Worm (Caenorhabditis elegans) whole organism, L1 larva: ENCODE data around the gene erg-28.

Source experiments
- C04F5.9 ChIP-seq: sonication (generic microtip); optimal IDR thresholded peaks from 2 replicates; lab custom pipeline; 2016; ENCODE audit warnings: missing genetic modification characterization, missing compliant biosample characterization
- C34B4.2 ChIP-seq: sonication (generic microtip); optimal IDR thresholded peaks from 2 replicates; lab custom pipeline; 2017; ENCODE audit warnings: mild to moderate bottlenecking, missing genetic modification characterization, missing compliant biosample characterization
- Y116A8C.19 ChIP-seq: sonication (generic microtip); optimal IDR thresholded peaks from 2 replicates; lab custom pipeline; 2016; ENCODE audit warnings: missing compliant biosample characterization, missing genetic modification characterization, borderline replicate concordance
- aha-1 ChIP-seq: fragments of 150-350 bp; optimal IDR thresholded peaks from 2 replicates; lab custom pipeline; 2014; ENCODE audit warnings: missing biosample characterization, missing genetic modification characterization
- alr-1 ChIP-seq: fragments of 200-800 bp; sonication (Bioruptor generic); optimal IDR thresholded peaks from 2 replicates; lab custom pipeline; 2018; ENCODE audit warnings: borderline replicate concordance, mild to moderate bottlenecking, missing genetic modification characterization, missing compliant biosample characterization
- ama-1 ChIP-seq: fragments of 150-350 bp; optimal IDR thresholded peaks from 2 replicates; lab custom pipeline; 2014
- blmp-1 ChIP-seq: fragments of 150-350 bp; optimal IDR thresholded peaks from 2 replicates; lab custom pipeline; 2014; ENCODE audit warnings: missing biosample characterization, missing genetic modification characterization
- ceh-63 ChIP-seq: fragments of 200-800 bp; sonication (Bioruptor generic); optimal IDR thresholded peaks from 2 replicates; lab custom pipeline; 2018; ENCODE audit warnings: mild to moderate bottlenecking, missing genetic modification characterization, missing compliant biosample characterization
- ceh-82 ChIP-seq, 3 experiments: fragments of 150-350 bp in 1 of 3; sonication (generic microtip) in 2 of 3; optimal IDR thresholded peaks; 2 replicates each; lab custom pipeline; 2014 to 2017; ENCODE audit warnings: missing biosample characterization in 3 of 3, missing genetic modification characterization in 3 of 3
- ceh-90 ChIP-seq: sonication (generic microtip); optimal IDR thresholded peaks from 2 replicates; lab custom pipeline; 2016; ENCODE audit warnings: missing genetic modification characterization, missing compliant biosample characterization
- ces-1 ChIP-seq: fragments of 150-350 bp; optimal IDR thresholded peaks from 2 replicates; lab custom pipeline; 2014; ENCODE audit warnings: missing biosample characterization, missing genetic modification reagents, missing genetic modification characterization
- efl-1 ChIP-seq, 4 experiments: fragments of 150-350 bp; optimal IDR thresholded peaks in 3 of 4; peaks in 1 of 4; 1 replicate in 1 of 4; 2 replicates in 3 of 4; lab custom pipeline; 2014; ENCODE audit warnings: missing biosample characterization in 2 of 4, missing genetic modification characterization in 2 of 4, missing genetic modification reagents in 2 of 4
- efl-3 ChIP-seq: fragments of 200-800 bp; sonication (Bioruptor generic); optimal IDR thresholded peaks from 2 replicates; lab custom pipeline; 2018; ENCODE audit warnings: mild to moderate bottlenecking, missing genetic modification characterization, missing compliant biosample characterization
- egl-13 ChIP-seq: sonication (generic microtip); optimal IDR thresholded peaks from 2 replicates; lab custom pipeline; 2016; ENCODE audit warnings: missing genotype, missing genetic modification reagents, missing genetic modification characterization, missing compliant biosample characterization
- elt-3 ChIP-seq, 6 experiments: fragments of 150-350 bp in 1 of 6; sonication (generic microtip); optimal IDR thresholded peaks; 2 replicates each; lab custom pipeline; 2017 to 2018; ENCODE audit warnings: missing biosample characterization in 6 of 6, missing genetic modification characterization in 6 of 6, inconsistent platforms in 1 of 6
- ets-5 ChIP-seq: fragments of 200-800 bp; sonication (Bioruptor generic); IDR thresholded peaks from 2 replicates; pipeline ENCODE4 v1.3.6; 2022; ENCODE audit warnings: missing genetic modification characterization, missing compliant biosample characterization
- fkh-4 ChIP-seq: sonication (generic microtip); optimal IDR thresholded peaks from 2 replicates; lab custom pipeline; 2016; ENCODE audit warnings: missing compliant biosample characterization, missing genetic modification characterization, borderline replicate concordance
- fkh-8 ChIP-seq: sonication (generic microtip); optimal IDR thresholded peaks from 2 replicates; lab custom pipeline; 2016; ENCODE audit warnings: mild to moderate bottlenecking, missing genetic modification characterization, missing compliant biosample characterization
- fos-1 ChIP-seq: fragments of 150-350 bp; optimal IDR thresholded peaks from 2 replicates; lab custom pipeline; 2014; ENCODE audit warnings: missing biosample characterization, missing genetic modification characterization
- grh-1 ChIP-seq: fragments of 200-800 bp; sonication (Bioruptor generic); IDR thresholded peaks from 2 replicates; pipeline ENCODE4 v1.3.6; 2022; ENCODE audit warnings: missing genetic modification reagents, missing genetic modification characterization, missing compliant biosample characterization
- hlh-17 ChIP-seq: fragments of 200-800 bp; sonication (Bioruptor generic); optimal IDR thresholded peaks from 2 replicates; lab custom pipeline; 2018; ENCODE audit warnings: missing genetic modification characterization, mild to moderate bottlenecking, missing compliant biosample characterization, moderate library complexity, borderline replicate concordance
- isw-1 ChIP-seq: fragments of 200-800 bp; sonication (Bioruptor generic); IDR thresholded peaks from 2 replicates; pipeline ENCODE4 v1.3.6; 2022; ENCODE audit warnings: missing genetic modification characterization, missing compliant biosample characterization
- jun-1 ChIP-seq: fragments of 150-350 bp; optimal IDR thresholded peaks from 2 replicates; lab custom pipeline; 2014; ENCODE audit warnings: missing biosample characterization, missing genetic modification reagents, missing genetic modification characterization
- lin-13 ChIP-seq: fragments of 150-350 bp; optimal IDR thresholded peaks from 2 replicates; lab custom pipeline; 2014; ENCODE audit warnings: missing biosample characterization, missing genetic modification reagents, missing genetic modification characterization
- lin-14 ChIP-seq: fragments of 200-800 bp; sonication (Bioruptor generic); optimal IDR thresholded peaks from 2 replicates; lab custom pipeline; 2018; ENCODE audit warnings: mild to moderate bottlenecking, missing genetic modification characterization, moderate library complexity, missing compliant biosample characterization
- lin-15B ChIP-seq: fragments of 150-350 bp; sonication (generic microtip); optimal IDR thresholded peaks from 3 replicates; lab custom pipeline; 2014; ENCODE audit warnings: missing biosample characterization, missing genetic modification characterization
- lin-35 ChIP-seq, 2 experiments: fragments of 150-350 bp; optimal IDR thresholded peaks; 2 replicates each; lab custom pipeline; 2014; ENCODE audit warnings: missing biosample characterization in 2 of 2, missing genetic modification characterization in 2 of 2, missing genetic modification reagents in 2 of 2
- lir-3 ChIP-seq: sonication (generic microtip); optimal IDR thresholded peaks from 2 replicates; lab custom pipeline; 2016; ENCODE audit warnings: mild to moderate bottlenecking, missing genetic modification characterization, moderate library complexity, missing compliant biosample characterization; ENCODE audit not compliant: poor library complexity
- mdl-1 ChIP-seq, 2 experiments: fragments of 150-350 bp; optimal IDR thresholded peaks; 2 replicates each; lab custom pipeline; 2014 to 2017; ENCODE audit warnings: missing biosample characterization in 2 of 2, missing genetic modification characterization in 2 of 2, inconsistent platforms in 1 of 2
- mef-2 ChIP-seq: fragments of 150-350 bp; optimal IDR thresholded peaks from 2 replicates; lab custom pipeline; 2014; ENCODE audit warnings: missing biosample characterization, missing genetic modification characterization
- nhr-19 ChIP-seq: fragments of 200-800 bp; sonication (Bioruptor generic); conservative IDR thresholded peaks from 2 replicates; pipeline ENCODE4 v1.3.6; 2022; ENCODE audit warnings: missing genetic modification characterization, missing compliant biosample characterization
- nhr-20 ChIP-seq: sonication (generic microtip); optimal IDR thresholded peaks from 2 replicates; lab custom pipeline; 2016; ENCODE audit warnings: mild to moderate bottlenecking, missing genetic modification characterization, missing compliant biosample characterization
- nhr-28 ChIP-seq: fragments of 150-350 bp; optimal IDR thresholded peaks from 2 replicates; lab custom pipeline; 2014; ENCODE audit warnings: missing biosample characterization, missing genetic modification characterization
- nhr-47 ChIP-seq: sonication (generic microtip); optimal IDR thresholded peaks from 2 replicates; lab custom pipeline; 2016; ENCODE audit warnings: mild to moderate bottlenecking, missing genetic modification characterization, moderate library complexity, missing compliant biosample characterization
- nhr-71 ChIP-seq: sonication (generic microtip); optimal IDR thresholded peaks from 2 replicates; lab custom pipeline; 2016; ENCODE audit warnings: mild to moderate bottlenecking, missing genetic modification characterization, moderate library complexity, missing compliant biosample characterization
- nhr-76 ChIP-seq: sonication (generic microtip); optimal IDR thresholded peaks from 2 replicates; lab custom pipeline; 2017; ENCODE audit warnings: missing biosample characterization, missing genetic modification characterization
- nhr-77 ChIP-seq: fragments of 150-350 bp; optimal IDR thresholded peaks from 2 replicates; lab custom pipeline; 2014; ENCODE audit warnings: missing biosample characterization, missing genetic modification characterization
- nhr-90 ChIP-seq: sonication (generic microtip); optimal IDR thresholded peaks from 2 replicates; lab custom pipeline; 2016; ENCODE audit warnings: mild to moderate bottlenecking, missing genetic modification characterization, missing compliant biosample characterization; ENCODE audit not compliant: poor library complexity
- pax-3 ChIP-seq: fragments of 200-800 bp; sonication (Bioruptor generic); optimal IDR thresholded peaks from 2 replicates; lab custom pipeline; 2018; ENCODE audit warnings: mild to moderate bottlenecking, missing genetic modification characterization, moderate library complexity, missing compliant biosample characterization
- skn-1 ChIP-seq: fragments of 150-350 bp; optimal IDR thresholded peaks from 2 replicates; lab custom pipeline; 2014; ENCODE audit warnings: missing biosample characterization, missing genetic modification characterization
- snpc-4 ChIP-seq: fragments of 150-350 bp; optimal IDR thresholded peaks from 2 replicates; lab custom pipeline; 2014; ENCODE audit warnings: missing biosample characterization, missing genetic modification characterization
- snu-23 ChIP-seq: sonication (generic microtip); optimal IDR thresholded peaks from 2 replicates; lab custom pipeline; 2016; ENCODE audit warnings: missing genetic modification characterization, missing compliant biosample characterization
- sox-4 ChIP-seq: sonication (generic microtip); optimal IDR thresholded peaks from 2 replicates; lab custom pipeline; 2016; ENCODE audit warnings: missing genetic modification characterization, missing compliant biosample characterization
- swsn-7 ChIP-seq: sonication (generic microtip); optimal IDR thresholded peaks from 2 replicates; lab custom pipeline; 2016; ENCODE audit warnings: missing genetic modification characterization, missing compliant biosample characterization
- tbx-2 ChIP-seq: sonication (generic microtip); optimal IDR thresholded peaks from 2 replicates; lab custom pipeline; 2016; ENCODE audit warnings: missing genetic modification characterization, missing compliant biosample characterization
- unc-130 ChIP-seq: fragments of 150-350 bp; optimal IDR thresholded peaks from 2 replicates; lab custom pipeline; 2017; ENCODE audit warnings: missing biosample characterization, missing genetic modification characterization, inconsistent platforms
- unc-30 ChIP-seq: sonication (generic microtip); optimal IDR thresholded peaks from 2 replicates; lab custom pipeline; 2017; ENCODE audit warnings: missing biosample characterization, missing genetic modification characterization
- unc-62 ChIP-seq: fragments of 150-350 bp; optimal IDR thresholded peaks from 2 replicates; lab custom pipeline; 2014; ENCODE audit warnings: missing biosample characterization, missing genetic modification reagents, missing genetic modification characterization
- unc-98 ChIP-seq: fragments of 200-800 bp; sonication (Bioruptor generic); IDR thresholded peaks from 2 replicates; pipeline ENCODE4 v1.3.6; 2022; ENCODE audit warnings: missing genetic modification characterization, missing compliant biosample characterization
- xbp-1 ChIP-seq: sonication (generic microtip); optimal IDR thresholded peaks from 2 replicates; lab custom pipeline; 2016; ENCODE audit warnings: missing genetic modification characterization, missing compliant biosample characterization
- zag-1 ChIP-seq: fragments of 150-350 bp; optimal IDR thresholded peaks from 2 replicates; lab custom pipeline; 2014; ENCODE audit warnings: missing biosample characterization, missing genetic modification characterization
- zip-4 ChIP-seq: fragments of 200-800 bp; sonication (Bioruptor generic); optimal IDR thresholded peaks from 2 replicates; lab custom pipeline; 2018; ENCODE audit warnings: mild to moderate bottlenecking, missing genetic modification characterization, moderate library complexity, missing compliant biosample characterization

Gene erg-28

ce11 chrV:12635218-12635617 is 28.0 kb downstream of the erg-28 start (continued):
- TF ChIP-seq nhr-20 = peak; percentile 96
- TF ChIP-seq lir-3 (tag; lab: Kevin White, UChicago) = peak; percentile 70
- TF ChIP-seq xbp-1 (tag; lab: Kevin White, UChicago) = peak; percentile 26
- no peak for TF ChIP-seq snpc-4 (tag; lab: Kevin White, UChicago)
- TF ChIP-seq skn-1 (tag; lab: Kevin White, UChicago) = peak; percentile 58
- no peak for TF ChIP-seq sox-4 (tag; lab: Kevin White, UChicago)
- no peak for TF ChIP-seq lin-15B
- no peak for TF ChIP-seq isw-1 (GFP tag; lab: Robert Waterston, UW)
- TF ChIP-seq nhr-77 (tag; lab: Kevin White, UChicago) = no peak
- TF ChIP-seq nhr-90 (tag; lab: Kevin White, UChicago) = peak; percentile 91
- peak; percentile 87 for TF ChIP-seq grh-1 (GFP tag; lab: Robert Waterston, UW)
- no peak for TF ChIP-seq snu-23 (GFP tag; lab: Kevin White, UChicago)
- peak; percentile 7 to 84 for TF ChIP-seq lin-35 (GFP tag; optimal IDR thresholded peaks at IDR 0.05; lab: Kevin White, UChicago)
- TF ChIP-seq unc-62 (GFP tag; lab: Kevin White, UChicago) = no peak
- TF ChIP-seq ets-5 (GFP tag; lab: Robert Waterston, UW) = no peak
- TF ChIP-seq blmp-1 (tag; lab: Kevin White, UChicago) = peak; percentile 70
- peak; percentile 58 for TF ChIP-seq lin-13
- TF ChIP-seq Y116A8C.19 (tag; lab: Kevin White, UChicago) = no peak
- peak; percentile 13 for TF ChIP-seq jun-1
- TF ChIP-seq elt-3 (tag; optimal IDR thresholded peaks at IDR 0.05; lab: Kevin White, UChicago) = peak in 2 of 6 experiments; percentile 93 to 99
- TF ChIP-seq egl-13 (tag; lab: Kevin White, UChicago) = no peak
- TF ChIP-seq unc-30 = no peak
- no peak for TF ChIP-seq zag-1
- no peak for TF ChIP-seq nhr-28 (tag; lab: Kevin White, UChicago)
- TF ChIP-seq alr-1 = no peak
- TF ChIP-seq fos-1 (tag; lab: Kevin White, UChicago) = no peak
- peak; percentile 52 for TF ChIP-seq pax-3 (tag; lab: Kevin White, UChicago)
- no peak for TF ChIP-seq hlh-17 (GFP tag; lab: Kevin White, UChicago)
- TF ChIP-seq ceh-90 (tag; lab: Kevin White, UChicago) = no peak
- TF ChIP-seq ama-1 (lab: Kevin White, UChicago) = no peak
- TF ChIP-seq aha-1 = no peak
- TF ChIP-seq ceh-82 (tag; optimal IDR thresholded peaks at IDR 0.05; lab: Kevin White, UChicago) = no peak
- TF ChIP-seq efl-3 = no peak
- TF ChIP-seq ces-1 (GFP tag; lab: Kevin White, UChicago) = no peak
- TF ChIP-seq nhr-71 (tag; lab: Kevin White, UChicago) = peak; percentile 91

ce11 chrV:12636248-12636647 is 29.0 kb downstream of the erg-28 start:
- TF ChIP-seq nhr-19 (GFP tag; lab: Robert Waterston, UW) = peak; percentile 83
- peak; percentile 91 for TF ChIP-seq nhr-71 (tag; lab: Kevin White, UChicago)
- TF ChIP-seq mdl-1 (tag; optimal IDR thresholded peaks at IDR 0.05; lab: Kevin White, UChicago) = peak in 1 of 2 experiments; percentile 3
- TF ChIP-seq C34B4.2 = no peak
- TF ChIP-seq mef-2 (tag; lab: Kevin White, UChicago) = peak; percentile 60
- TF ChIP-seq skn-1 (tag; lab: Kevin White, UChicago) = no peak
- TF ChIP-seq C04F5.9 (tag; lab: Kevin White, UChicago) = no peak
- TF ChIP-seq nhr-47 (tag; lab: Kevin White, UChicago) = peak; percentile 12
- no peak for TF ChIP-seq unc-30
- no peak for TF ChIP-seq zip-4 (GFP tag; lab: Kevin White, UChicago)
- peak; percentile 27 for TF ChIP-seq swsn-7 (tag; lab: Kevin White, UChicago)
- no peak for TF ChIP-seq lir-3 (tag; lab: Kevin White, UChicago)
- peak; percentile 54 for TF ChIP-seq blmp-1 (tag; lab: Kevin White, UChicago)
- no peak for TF ChIP-seq ceh-63 (GFP tag; lab: Kevin White, UChicago)
- TF ChIP-seq aha-1 = peak; percentile 33
- no peak for TF ChIP-seq nhr-76 (tag; lab: Kevin White, UChicago)
- TF ChIP-seq alr-1 = no peak
- TF ChIP-seq unc-130 (tag; lab: Kevin White, UChicago) = peak; percentile 27
- TF ChIP-seq elt-3 (tag; optimal IDR thresholded peaks at IDR 0.05; lab: Kevin White, UChicago) = peak in 2 of 6 experiments; percentile 13 to 39
- TF ChIP-seq unc-98 (GFP tag; lab: Robert Waterston, UW) = no peak
- peak; percentile 78 for TF ChIP-seq fkh-4
- no peak for TF ChIP-seq efl-1 (optimal IDR thresholded peaks at IDR 0.05; lab: Kevin White, UChicago)
- TF ChIP-seq efl-1 (GFP tag; optimal IDR thresholded peaks at IDR 0.05 in 1 of 2; lab: Kevin White, UChicago) = peak in 1 of 2 experiments; percentile 36
- no peak for TF ChIP-seq fkh-8 (tag; lab: Kevin White, UChicago)
- peak; percentile 21 for TF ChIP-seq tbx-2
- peak; percentile 87 for TF ChIP-seq lin-14
